Worm (Caenorhabditis elegans): ENCODE data around the gene Y43F8A.2.

ce11 chrV:19410663-19411062 is 39.3 kb downstream of the Y43F8A.2 start, which contains the start of gene C25F9.5:
- TF ChIP-seq elt-3 (tag; optimal IDR thresholded peaks at IDR 0.05) (no peak), ztf-11 (tag; optimal IDR thresholded peaks at IDR 0.05) (no peak), nhr-11 (tag; optimal IDR thresholded peaks at IDR 0.05) (no peak), nhr-237 (tag; optimal IDR thresholded peaks at IDR 0.05) (no peak), R02D3.7 (tag; optimal IDR thresholded peaks at IDR 0.05) (no peak), mdl-1 (tag; optimal IDR thresholded peaks at IDR 0.05) (no peak), elt-1 (tag; optimal IDR thresholded peaks at IDR 0.05) (no peak), lsy-2 (tag; optimal IDR thresholded peaks at IDR 0.05) (no peak), unc-62 (GFP tag; optimal IDR thresholded peaks at IDR 0.05) (no peak), C34F6.9 (tag; optimal IDR thresholded peaks at IDR 0.05) (no peak), unc-39 (tag; optimal IDR thresholded peaks at IDR 0.05) (no peak), snpc-4 (tag; optimal IDR thresholded peaks at IDR 0.05) (no peak)

All from whole organism, L2 larva.